Fruit fly (Drosophila melanogaster): Measurements from ENCODE around the gene Mur29B.

The Mur29B gene

DNA sequence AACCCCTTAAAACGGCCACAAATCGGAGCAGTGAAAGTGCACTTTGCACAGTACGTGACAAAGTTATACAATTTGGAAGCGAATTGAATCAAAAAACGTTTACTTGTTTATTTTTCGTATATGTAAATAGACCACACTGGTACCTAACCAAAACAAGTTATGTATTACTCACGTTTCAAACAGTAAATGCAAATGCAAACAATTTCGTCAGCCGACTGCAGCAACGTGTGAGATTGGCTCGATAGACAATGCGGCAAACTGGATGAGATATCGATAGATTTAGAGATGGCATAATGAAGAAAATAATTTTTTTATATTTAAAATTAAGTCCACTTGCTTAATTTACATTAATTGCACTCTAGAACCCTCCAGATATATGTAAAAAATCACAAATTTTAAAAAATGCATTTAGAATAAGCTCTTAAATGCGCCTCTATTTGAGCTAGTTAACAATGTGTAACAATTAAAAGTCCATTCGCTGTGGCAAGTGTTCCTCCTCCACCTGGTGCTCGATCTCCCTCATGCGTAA is 29.6 kb downstream of the Mur29B start, which contains the start of gene AlaRS (continued):
- TF ChIP-seq CG10654 (GFP tag; optimal IDR thresholded peaks at IDR 0.05) (peak; percentile 6), dmrt11E (tag; optimal IDR thresholded peaks at IDR 0.05) (peak; percentile 40), scrt (GFP tag; optimal IDR thresholded peaks at IDR 0.05) (no peak), Hr39 (optimal IDR thresholded peaks at IDR 0.05) (no peak), Max (GFP tag; optimal IDR thresholded peaks at IDR 0.05) (peak; percentile 36), Meics (GFP tag; optimal IDR thresholded peaks at IDR 0.05) (peak; percentile 28), CG4854 (GFP tag; optimal IDR thresholded peaks at IDR 0.05) (peak; percentile 15), chinmo (GFP tag; IDR thresholded peaks at IDR 0.05; ENCODE audit: partially characterized antibody) (peak; percentile 83; the same call in 2 of the 4 replicates), CG4404 (GFP tag; IDR thresholded peaks at IDR 0.05) (no peak), ab (GFP tag; optimal IDR thresholded peaks at IDR 0.05) (no peak), CG6254 (GFP tag; optimal IDR thresholded peaks at IDR 0.05) (peak; percentile 40), Opbp (GFP tag; IDR thresholded peaks at IDR 0.05; ENCODE audit: partially characterized antibody) (peak; percentile 50; the same call in 1 of the 3 replicates), nerfin-1 (tag; optimal IDR thresholded peaks at IDR 0.05) (peak; percentile 30), chm (GFP tag; IDR thresholded peaks at IDR 0.05) (no peak; the same call in 1 of the 2 replicates), Dfd (GFP tag; optimal IDR thresholded peaks at IDR 0.05) (no peak), lilli (GFP tag; optimal IDR thresholded peaks at IDR 0.05) (peak; percentile 62), zfh2 (GFP tag; optimal IDR thresholded peaks at IDR 0.05) (no peak), CG10209 (GFP tag; optimal IDR thresholded peaks at IDR 0.05) (peak; percentile 31), CG7963 (GFP tag; IDR thresholded peaks at IDR 0.05; ENCODE audit: partially characterized antibody) (no peak), wdn (GFP tag; IDR thresholded peaks at IDR 0.05) (no peak), Sox100B (GFP tag; optimal IDR thresholded peaks at IDR 0.05) (peak; percentile 26), Hmr (GFP tag; optimal IDR thresholded peaks at IDR 0.05) (peak; percentile 30), ems (GFP tag; optimal IDR thresholded peaks at IDR 0.05) (peak; percentile 18), fd3F (GFP tag; optimal IDR thresholded peaks at IDR 0.05) (no peak), sqz (GFP tag; optimal IDR thresholded peaks at IDR 0.05) (peak; percentile 14), shn (GFP tag; optimal IDR thresholded peaks at IDR 0.05) (no peak), CG1602 (GFP tag; optimal IDR thresholded peaks at IDR 0.05) (peak; percentile 3), CG10321 (GFP tag; IDR thresholded peaks at IDR 0.05) (no peak), CG31388 (GFP tag; optimal IDR thresholded peaks at IDR 0.05) (no peak), CG2129 (GFP tag; IDR thresholded peaks at IDR 0.05; ENCODE audit: partially characterized antibody) (peak; percentile 35), row (GFP tag; IDR thresholded peaks at IDR 0.05) (peak; percentile 79), CG2120 (GFP tag; optimal IDR thresholded peaks at IDR 0.05) (peak; percentile 66), CG6272 (GFP tag; IDR thresholded peaks at IDR 0.05) (no peak), kay (GFP tag; optimal IDR thresholded peaks at IDR 0.05) (no peak), Med (GFP tag) (peak; percentile 75), tap (tag; optimal IDR thresholded peaks at IDR 0.05) (peak; percentile 4), stc (GFP tag; IDR thresholded peaks at IDR 0.05) (0 out of 2 replicates have a peak, but pooled peaks have one; percentile 21), ATbp (GFP tag; optimal IDR thresholded peaks at IDR 0.05) (peak; percentile 44), Gug (GFP tag; IDR thresholded peaks at IDR 0.05) (no peak), klu (GFP tag; IDR thresholded peaks at IDR 0.05) (0 out of 2 replicates have a peak, but pooled peaks have one; percentile 18), CG2678 (tag; optimal IDR thresholded peaks at IDR 0.05) (peak; percentile 50), p53 (GFP tag; optimal IDR thresholded peaks at IDR 0.05) (no peak), Xbp1 (GFP tag; optimal IDR thresholded peaks at IDR 0.05) (peak; percentile 18), CG7556 (GFP tag; optimal IDR thresholded peaks at IDR 0.05) (peak; percentile 56), Chrac-16 (GFP tag; optimal IDR thresholded peaks at IDR 0.05) (peak; percentile 16), Trl (optimal IDR thresholded peaks at IDR 0.05) (no peak), Trl (GFP tag; optimal IDR thresholded peaks at IDR 0.05) (no peak), CG34422 (GFP tag; IDR thresholded peaks at IDR 0.05) (0 out of 3 replicates have a peak, but pooled peaks have one; percentile 26), CG17829 (tag; optimal IDR thresholded peaks at IDR 0.05) (peak; percentile 67), gro (GFP tag; optimal IDR thresholded peaks at IDR 0.05) (peak; percentile 22), CG17912 (GFP tag; optimal IDR thresholded peaks at IDR 0.05) (no peak)
